Worm (Caenorhabditis elegans): ENCODE measurements around the gene F13D12.3.

DNA sequence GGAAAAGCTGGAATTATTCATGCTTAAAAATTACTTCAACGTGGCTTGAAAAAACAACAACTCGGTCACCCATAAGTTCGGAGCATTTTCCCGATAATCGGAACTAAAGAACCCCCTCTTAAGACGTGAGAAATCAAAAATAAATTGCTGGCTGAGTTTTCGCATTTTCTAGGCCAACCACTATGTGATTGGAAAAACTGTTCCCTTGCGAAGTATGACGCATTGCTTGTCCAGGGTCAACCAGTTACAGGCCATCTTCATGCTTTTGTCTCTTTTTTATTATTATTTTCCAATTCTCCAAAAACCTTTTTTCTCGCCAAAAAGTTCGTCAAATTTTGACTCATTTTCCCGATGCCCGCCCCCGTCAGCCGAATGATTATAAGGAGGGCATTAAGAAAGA lies at the start of gene F13D12.3:
- TF ChIP-seq med-1 (GFP tag; optimal IDR thresholded peaks at IDR 0.05; ENCODE audit: insufficient read depth) (no peak), ref-1 (GFP tag; conservative IDR thresholded peaks at IDR 0.05) (no peak), flt-1 (GFP tag; IDR thresholded peaks at IDR 0.05) (no peak), klf-2 (GFP tag; conservative IDR thresholded peaks at IDR 0.05) (no peak), T22C8.4 (GFP tag; IDR thresholded peaks at IDR 0.05) (no peak), ztf-29 (GFP tag; IDR thresholded peaks at IDR 0.05) (no peak), ztf-23 (GFP tag; IDR thresholded peaks at IDR 0.05) (no peak), cog-1 (tag; optimal IDR thresholded peaks at IDR 0.05) (no peak)

Measured in whole organism, midembryonic.